Worm (Caenorhabditis elegans): ENCODE measurements around the gene C54F6.20.

Gene C54F6.20

ce11 chrV:7524447-7524846 is at the start of gene C54F6.20:
TSS of gene C54F6.20 (plus strand) at chrV:7524747.
- TF ChIP-seq mls-2 (tag; optimal IDR thresholded peaks at IDR 0.05) (no peak), blmp-1 (tag; optimal IDR thresholded peaks at IDR 0.05) (no peak), nhr-2 (tag; optimal IDR thresholded peaks at IDR 0.05) (no peak), unc-120 (tag; optimal IDR thresholded peaks at IDR 0.05; ENCODE audit: poor library complexity, severe bottlenecking) (no peak), tbx-8 (GFP tag; optimal IDR thresholded peaks at IDR 0.05) (no peak), sptf-1 (tag; optimal IDR thresholded peaks at IDR 0.05) (no peak), elt-3 (tag; optimal IDR thresholded peaks at IDR 0.05) (no peak), nhr-237 (tag; optimal IDR thresholded peaks at IDR 0.05) (no peak), M03D4.4 (tag; optimal IDR thresholded peaks at IDR 0.05) (no peak), ham-2 (GFP tag; optimal IDR thresholded peaks at IDR 0.05) (no peak), mab-5 (tag; optimal IDR thresholded peaks at IDR 0.05) (no peak), lin-13 (tag; optimal IDR thresholded peaks at IDR 0.05) (no peak), sem-2 (GFP tag; optimal IDR thresholded peaks at IDR 0.05) (no peak), nhr-76 (tag; optimal IDR thresholded peaks at IDR 0.05) (no peak), lsy-2 (tag; optimal IDR thresholded peaks at IDR 0.05) (no peak), bed-3 (GFP tag; optimal IDR thresholded peaks at IDR 0.05) (no peak), cnd-1 (tag; optimal IDR thresholded peaks at IDR 0.05) (no peak), ces-1 (GFP tag; optimal IDR thresholded peaks at IDR 0.05) (no peak)

- TF ChIP-seq lin-13 (tag; optimal IDR thresholded peaks at IDR 0.05) = no peak
- TF ChIP-seq snpc-4 (tag; optimal IDR thresholded peaks at IDR 0.05) = no peak
Measured at ce11 chrV:7476766-7477165, 47.8 kb upstream of the C54F6.20 start, which contains the start of gene srh-125. TSS of gene srh-125 (minus strand) at chrV:7476866.

- TF ChIP-seq sptf-1 (tag; optimal IDR thresholded peaks at IDR 0.05) (no peak), M03D4.4 (tag; optimal IDR thresholded peaks at IDR 0.05) (no peak), nhr-2 (tag; optimal IDR thresholded peaks at IDR 0.05) (no peak), lin-13 (tag; optimal IDR thresholded peaks at IDR 0.05) (no peak), blmp-1 (tag; optimal IDR thresholded peaks at IDR 0.05) (no peak), ceh-39 (tag; optimal IDR thresholded peaks at IDR 0.05) (no peak), hlh-1 (tag; optimal IDR thresholded peaks at IDR 0.05) (no peak), mep-1 (tag; optimal IDR thresholded peaks at IDR 0.05) (no peak), ceh-43 (GFP tag; optimal IDR thresholded peaks at IDR 0.05) (no peak), sem-2 (GFP tag; optimal IDR thresholded peaks at IDR 0.05) (no peak), nhr-76 (tag; optimal IDR thresholded peaks at IDR 0.05) (no peak), nhr-12 (tag; optimal IDR thresholded peaks at IDR 0.05) (no peak), flh-1 (GFP tag; optimal IDR thresholded peaks at IDR 0.05) (no peak), drap-1 (GFP tag; optimal IDR thresholded peaks at IDR 0.05) (no peak), nhr-237 (tag; optimal IDR thresholded peaks at IDR 0.05) (no peak)
Measured at ce11 chrV:7478404-7478803, 46.1 kb upstream of the C54F6.20 start, which contains the start of gene str-190. TSS of gene str-190 (minus strand) at chrV:7478504.

- TF ChIP-seq mep-1 (tag; optimal IDR thresholded peaks at IDR 0.05) (no peak), nhr-28 (tag; optimal IDR thresholded peaks at IDR 0.05) (no peak), bed-3 (GFP tag; optimal IDR thresholded peaks at IDR 0.05) (no peak), lin-32 (GFP tag; optimal IDR thresholded peaks at IDR 0.05) (no peak), ztf-11 (tag; optimal IDR thresholded peaks at IDR 0.05) (no peak), ceh-83 (GFP tag; optimal IDR thresholded peaks at IDR 0.05) (no peak), mab-5 (tag; optimal IDR thresholded peaks at IDR 0.05) (no peak), hlh-1 (tag; optimal IDR thresholded peaks at IDR 0.05) (no peak), lin-13 (tag; optimal IDR thresholded peaks at IDR 0.05) (no peak), ceh-39 (tag; optimal IDR thresholded peaks at IDR 0.05) (no peak), pha-4 (tag; optimal IDR thresholded peaks at IDR 0.05) (no peak), cnd-1 (tag; optimal IDR thresholded peaks at IDR 0.05) (no peak), blmp-1 (tag; optimal IDR thresholded peaks at IDR 0.05) (no peak), elt-3 (tag; optimal IDR thresholded peaks at IDR 0.05) (no peak), M03D4.4 (tag; optimal IDR thresholded peaks at IDR 0.05) (no peak), nhr-76 (tag; optimal IDR thresholded peaks at IDR 0.05) (no peak), unc-39 (tag; optimal IDR thresholded peaks at IDR 0.05) (no peak)
Measured at ce11 chrV:7480949-7481348, 43.6 kb upstream of the C54F6.20 start, which contains the start of gene C18B10.6. TSS of gene C18B10.6 (minus strand) at chrV:7481049.

ce11 chrV:7485000-7485399 is 39.5 kb upstream of the C54F6.20 start, which contains the start of gene srbc-8:
TSS of gene srbc-8 (minus strand) at chrV:7485100.
- no peak for TF ChIP-seq ham-2 (GFP tag; optimal IDR thresholded peaks at IDR 0.05)
- no peak for TF ChIP-seq nhr-12 (tag; optimal IDR thresholded peaks at IDR 0.05)
- TF ChIP-seq sptf-1 (tag; optimal IDR thresholded peaks at IDR 0.05) = no peak
- no peak for TF ChIP-seq flh-1 (GFP tag; optimal IDR thresholded peaks at IDR 0.05)
- no peak for TF ChIP-seq mls-2 (tag; optimal IDR thresholded peaks at IDR 0.05)
- no peak for TF ChIP-seq lin-32 (GFP tag; optimal IDR thresholded peaks at IDR 0.05)
- no peak for TF ChIP-seq M03D4.4 (tag; optimal IDR thresholded peaks at IDR 0.05)
- TF ChIP-seq ceh-39 (tag; optimal IDR thresholded peaks at IDR 0.05) = no peak
- no peak for TF ChIP-seq nhr-237 (tag; optimal IDR thresholded peaks at IDR 0.05)
- no peak for TF ChIP-seq ces-1 (GFP tag; optimal IDR thresholded peaks at IDR 0.05)
- no peak for TF ChIP-seq bed-3 (GFP tag; optimal IDR thresholded peaks at IDR 0.05)
- no peak for TF ChIP-seq elt-3 (tag; optimal IDR thresholded peaks at IDR 0.05)
- no peak for TF ChIP-seq drap-1 (GFP tag; optimal IDR thresholded peaks at IDR 0.05)
